Worm (Caenorhabditis elegans) whole organism, early embryonic: ENCODE measurements around the gene isp-1.

Experiments
- B0310.2 ChIP-seq: sonication (generic microtip); optimal IDR thresholded peaks from 2 replicates; lab custom pipeline; 2016; ENCODE audit warnings: mild to moderate bottlenecking, missing genetic modification characterization, missing compliant biosample characterization
- aly-1 ChIP-seq: sonication (generic microtip); optimal IDR thresholded peaks from 2 replicates; lab custom pipeline; 2016; ENCODE audit warnings: missing genetic modification characterization, missing compliant biosample characterization
- ama-1 ChIP-seq: fragments of 150-350 bp; optimal IDR thresholded peaks from 2 replicates; lab custom pipeline; 2014
- ceh-13 ChIP-seq: fragments of 200-800 bp; sonication (Bioruptor generic); optimal IDR thresholded peaks from 2 replicates; lab custom pipeline; 2018; ENCODE audit warnings: mild to moderate bottlenecking, missing genetic modification characterization, missing compliant biosample characterization
- ceh-36 ChIP-seq: sonication (generic microtip); optimal IDR thresholded peaks from 2 replicates; lab custom pipeline; 2016; ENCODE audit warnings: missing genetic modification characterization, inconsistent platforms, missing compliant biosample characterization
- ets-7 ChIP-seq: sonication (generic microtip); optimal IDR thresholded peaks from 2 replicates; lab custom pipeline; 2016; ENCODE audit warnings: missing genotype, missing genetic modification characterization, missing compliant biosample characterization
- hmbx-1 ChIP-seq: sonication (generic microtip); optimal IDR thresholded peaks from 2 replicates; lab custom pipeline; 2016; ENCODE audit warnings: mild to moderate bottlenecking, missing genetic modification characterization, missing compliant biosample characterization
- pes-1 ChIP-seq: fragments of 200-800 bp; sonication (Bioruptor generic); IDR thresholded peaks from 2 replicates; pipeline ENCODE4 v1.3.6; 2022; ENCODE audit warnings: missing genetic modification reagents, missing genetic modification characterization, missing compliant biosample characterization
- scrt-1 ChIP-seq: fragments of 200-800 bp; sonication (Bioruptor generic); IDR thresholded peaks from 2 replicates; pipeline ENCODE4 v1.3.6; 2022; ENCODE audit warnings: missing genetic modification characterization, missing compliant biosample characterization
- sea-1 ChIP-seq: fragments of 200-800 bp; sonication (Bioruptor generic); conservative IDR thresholded peaks from 2 replicates; pipeline ENCODE4 v1.3.6; 2022; ENCODE audit warnings: missing genetic modification characterization, missing compliant biosample characterization
- tbx-11 ChIP-seq: fragments of 200-800 bp; sonication (Bioruptor generic); IDR thresholded peaks from 2 replicates; pipeline ENCODE4 v1.3.6; 2022; ENCODE audit warnings: missing genetic modification characterization, missing compliant biosample characterization
- tbx-37 ChIP-seq: fragments of 200-800 bp; sonication (Bioruptor generic); conservative IDR thresholded peaks from 2 replicates; pipeline ENCODE4 v1.3.6; 2022; ENCODE audit warnings: missing genetic modification reagents, missing genetic modification characterization, missing compliant biosample characterization
- tra-4 ChIP-seq: sonication (generic microtip); optimal IDR thresholded peaks from 2 replicates; lab custom pipeline; 2017; ENCODE audit warnings: missing genetic modification characterization, missing compliant biosample characterization

DNA sequence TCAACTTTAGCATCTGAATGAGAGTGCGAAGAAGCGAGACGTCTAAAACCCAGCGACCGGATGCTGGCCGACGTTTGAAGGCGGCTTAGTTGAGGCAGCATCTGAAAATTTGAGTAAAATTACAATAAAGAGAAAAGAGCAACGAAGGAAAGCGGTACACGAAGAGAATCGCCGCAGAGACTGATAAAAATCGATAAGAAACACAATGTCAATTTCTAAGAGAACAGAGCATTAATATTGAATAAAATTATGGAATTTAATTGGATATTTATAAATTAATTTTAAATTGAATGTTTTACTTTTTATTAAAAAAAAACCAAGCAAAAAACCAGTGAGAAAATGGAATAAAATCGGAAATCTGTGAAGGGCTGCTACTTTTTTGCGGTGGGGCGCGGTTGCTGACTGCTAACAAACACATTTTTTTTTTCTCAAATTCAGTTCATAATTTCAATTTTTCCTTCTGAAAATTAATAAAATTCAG is 5.7 kb downstream of the isp-1 start, which contains the start of the genes ndub-11 and moc-3:
- TF ChIP-seq B0310.2 (tag; lab: Kevin White, UChicago) = no peak
- no peak for TF ChIP-seq tra-4
- TF ChIP-seq hmbx-1 (tag; lab: Kevin White, UChicago) = no peak
- TF ChIP-seq ama-1 (lab: Kevin White, UChicago) = no peak
- no peak for TF ChIP-seq tbx-11
- no peak for TF ChIP-seq scrt-1 (GFP tag; lab: Robert Waterston, UW)
- no peak for TF ChIP-seq ceh-13 (GFP tag; lab: Kevin White, UChicago)
- no peak for TF ChIP-seq pes-1
- no peak for TF ChIP-seq ceh-36
- no peak for TF ChIP-seq sea-1 (GFP tag; lab: Robert Waterston, UW)
- TF ChIP-seq ets-7 (tag; lab: Kevin White, UChicago) = no peak
- no peak for TF ChIP-seq aly-1 (tag; lab: Kevin White, UChicago)
- TF ChIP-seq tbx-37 (GFP tag; lab: Robert Waterston, UW) = no peak
